Worm (Caenorhabditis elegans): ENCODE data around the gene C16A3.6.

- no peak for TF ChIP-seq scrt-1 (GFP tag; IDR thresholded peaks at IDR 0.05)
- no peak for TF ChIP-seq B0310.2 (tag; optimal IDR thresholded peaks at IDR 0.05)
- no peak for TF ChIP-seq ama-1 (optimal IDR thresholded peaks at IDR 0.05)
- TF ChIP-seq ets-7 (tag; optimal IDR thresholded peaks at IDR 0.05), result no peak
- no peak for TF ChIP-seq ceh-36 (tag; optimal IDR thresholded peaks at IDR 0.05)
These were observed 43.7 kb downstream of the C16A3.6 start for ce11 chrIII:6422721-6423120.

Measured in whole organism, early embryonic.